Fruit fly (Drosophila melanogaster): ENCODE data around the gene Meltrin.
A peak's percentile ranks its signal among the peaks of the same experiment; 100 is the strongest.

Gene Meltrin

DNA sequence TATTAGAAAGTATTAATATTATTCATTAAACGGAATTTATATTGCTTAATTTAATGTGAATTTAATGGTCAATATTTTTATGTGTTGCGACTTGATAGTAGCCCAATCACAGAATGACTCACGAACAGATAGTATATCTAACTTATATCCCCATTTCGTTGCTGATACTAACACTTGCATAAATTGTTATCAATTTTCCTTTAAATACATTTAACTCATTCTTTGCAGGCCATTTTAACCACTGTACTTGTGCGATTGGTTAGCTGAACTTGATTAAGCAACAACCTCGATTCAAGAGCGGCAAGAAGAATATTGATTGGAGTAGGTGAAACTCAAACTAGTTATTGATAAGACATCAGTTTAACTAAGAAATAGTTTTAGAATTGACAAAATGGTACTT is 1.4 kb downstream of the Meltrin start:
- TF ChIP-seq jigr1 (GFP tag; IDR thresholded peaks at IDR 0.05) (no peak), exex (tag; optimal IDR thresholded peaks at IDR 0.05) (peak; percentile 62), sna (GFP tag; IDR thresholded peaks at IDR 0.05; ENCODE audit: partially characterized antibody) (no peak), CG12071 (GFP tag; optimal IDR thresholded peaks at IDR 0.05) (no peak), psq (GFP tag; optimal IDR thresholded peaks at IDR 0.05) (no peak), Gsc (GFP tag; IDR thresholded peaks at IDR 0.05) (no peak), Nf-YA (GFP tag; IDR thresholded peaks at IDR 0.05) (no peak), CG5245 (GFP tag; optimal IDR thresholded peaks at IDR 0.05) (no peak), CG8290 (GFP tag; optimal IDR thresholded peaks at IDR 0.05) (no peak), CG8290 (tag; optimal IDR thresholded peaks at IDR 0.05) (peak in 1 of 2 experiments; percentile 22), CG1832 (GFP tag; optimal IDR thresholded peaks at IDR 0.05) (no peak), so (GFP tag; IDR thresholded peaks at IDR 0.05) (no peak), CG31441 (GFP tag; IDR thresholded peaks at IDR 0.05) (0 out of 2 replicates have a peak, but pooled peaks have one; percentile 4), Hr3 (GFP tag; optimal IDR thresholded peaks at IDR 0.05) (no peak), CG4820 (GFP tag; optimal IDR thresholded peaks at IDR 0.05) (no peak), kay (GFP tag; optimal IDR thresholded peaks at IDR 0.05) (no peak), CG17568 (GFP tag; optimal IDR thresholded peaks at IDR 0.05) (no peak), CG4854 (GFP tag; optimal IDR thresholded peaks at IDR 0.05) (no peak), CG1233 (GFP tag; optimal IDR thresholded peaks at IDR 0.05) (no peak), Oaz (GFP tag; IDR thresholded peaks at IDR 0.05) (no peak), CG7987 (GFP tag; optimal IDR thresholded peaks at IDR 0.05) (no peak), Aef1 (GFP tag; IDR thresholded peaks at IDR 0.05) (no peak), Tbp (GFP tag; optimal IDR thresholded peaks at IDR 0.05) (no peak), Med (GFP tag) (no peak), Pdp1 (GFP tag; optimal IDR thresholded peaks at IDR 0.05) (peak in 1 of 2 experiments; percentile 12), CG12104 (GFP tag; optimal IDR thresholded peaks at IDR 0.05) (no peak), Elba2 (GFP tag; optimal IDR thresholded peaks at IDR 0.05) (no peak), chm (GFP tag; IDR thresholded peaks at IDR 0.05) (peak; percentile 7; the same call in 1 of the 2 replicates), Dad (GFP tag; optimal IDR thresholded peaks at IDR 0.05) (no peak), CG33557 (GFP tag; optimal IDR thresholded peaks at IDR 0.05) (no peak), CG9437 (GFP tag; optimal IDR thresholded peaks at IDR 0.05) (peak; percentile 3), Hr78 (GFP tag; optimal IDR thresholded peaks at IDR 0.05) (no peak), CG10321 (GFP tag; IDR thresholded peaks at IDR 0.05) (no peak), Dp (GFP tag; optimal IDR thresholded peaks at IDR 0.05) (no peak), mirr (GFP tag; optimal IDR thresholded peaks at IDR 0.05) (peak; percentile 61), CG14441 (GFP tag; IDR thresholded peaks at IDR 0.05) (no peak), sens (GFP tag) (peak; percentile 14)

DNA sequence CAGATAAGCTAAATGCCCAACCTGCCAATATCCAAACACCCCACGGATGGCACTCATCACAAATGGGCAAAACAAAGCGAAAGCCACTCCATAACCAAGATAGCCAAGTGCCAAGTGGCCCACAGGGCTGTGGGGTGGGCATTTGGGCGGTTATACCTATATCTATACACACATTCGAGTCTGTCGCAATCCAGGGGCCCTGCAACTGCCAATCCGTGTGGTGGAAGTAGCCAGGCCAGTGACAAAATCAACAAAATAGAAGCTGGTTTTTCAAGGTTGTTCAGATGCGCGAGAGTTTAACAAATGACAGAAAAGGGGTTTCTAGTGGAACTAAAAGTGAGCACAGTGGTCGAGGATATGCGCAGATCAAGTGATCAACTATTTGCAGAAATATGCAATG is 2.0 kb downstream of the Meltrin start:
- TF ChIP-seq dysf (GFP tag; IDR thresholded peaks at IDR 0.05) (0 out of 3 replicates have a peak, but pooled peaks have one; percentile 23), CG13894 (tag; optimal IDR thresholded peaks at IDR 0.05) (peak; percentile 71), mirr (GFP tag; optimal IDR thresholded peaks at IDR 0.05) (peak; percentile 27), NFAT (GFP tag; IDR thresholded peaks at IDR 0.05) (peak; percentile 28; the same call in 1 of the 2 replicates), Dbx (GFP tag; IDR thresholded peaks at IDR 0.05) (0 out of 3 replicates have a peak, but pooled peaks have one; percentile 19), chinmo (GFP tag; IDR thresholded peaks at IDR 0.05; ENCODE audit: partially characterized antibody) (peak; percentile 59; the same call in 2 of the 4 replicates), H2.0 (GFP tag; IDR thresholded peaks at IDR 0.05) (no peak), CG5953 (GFP tag; IDR thresholded peaks at IDR 0.05) (no peak), Sin3A (optimal IDR thresholded peaks at IDR 0.05) (no peak), bbx (GFP tag; IDR thresholded peaks at IDR 0.05; ENCODE audit: partially characterized antibody) (no peak), Opbp (GFP tag; IDR thresholded peaks at IDR 0.05; ENCODE audit: partially characterized antibody) (0 out of 3 replicates have a peak, but pooled peaks have one; percentile 28), sug (tag; optimal IDR thresholded peaks at IDR 0.05) (peak; percentile 2), CG8290 (GFP tag; optimal IDR thresholded peaks at IDR 0.05) (no peak), CG8290 (tag; optimal IDR thresholded peaks at IDR 0.05) (peak in 1 of 2 experiments; percentile 14), prd (optimal IDR thresholded peaks at IDR 0.05) (no peak), prd (GFP tag; IDR thresholded peaks at IDR 0.05) (0 out of 3 replicates have a peak, but pooled peaks have one; percentile 17), rib (GFP tag; IDR thresholded peaks at IDR 0.05) (0 out of 2 replicates have a peak, but pooled peaks have one; percentile 31), Med (GFP tag) (peak; percentile 24), Rfx (GFP tag; IDR thresholded peaks at IDR 0.05) (peak; percentile 5; the same call in 1 of the 2 replicates)

All from whole organism, embryonic.